Worm (Caenorhabditis elegans): ENCODE results near the gene F40B5.2.
"Not testable (repeated sequence)": the region's sequence is repeated elsewhere in the genome, so short reads cannot be mapped to it uniquely, and the experiment has no call there.

Gene F40B5.2

DNA sequence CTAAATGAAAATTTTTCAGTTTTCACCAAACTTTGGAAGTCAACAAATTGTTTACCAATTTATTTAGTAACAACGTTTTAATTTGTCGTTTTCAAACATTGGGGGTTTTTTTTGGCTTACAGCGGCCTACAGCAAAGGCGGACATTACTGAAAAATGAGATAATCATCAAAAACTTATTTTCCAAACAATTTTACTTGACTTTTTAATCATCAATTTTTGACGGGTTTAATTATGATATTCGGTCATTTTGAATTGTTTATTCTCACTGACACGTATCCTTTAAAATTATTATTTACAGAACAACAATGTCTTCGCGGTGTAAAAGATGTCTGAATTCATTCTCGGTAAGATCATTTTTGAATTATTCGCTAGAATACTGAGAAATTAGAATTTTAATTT lies at the start of gene F40B5.2:
F40B5.2 (plus strand) TSS at position 301 of the 400 bp plus-strand sequence.
- TF ChIP-seq dao-5 (tag; optimal IDR thresholded peaks at IDR 0.05) (no peak), him-1 (tag; optimal IDR thresholded peaks at IDR 0.05) (no peak), W03F9.2 (tag; optimal IDR thresholded peaks at IDR 0.05) (no peak)

- TF ChIP-seq dao-5 (tag; optimal IDR thresholded peaks at IDR 0.05): no peak
- no peak for TF ChIP-seq him-1 (tag; optimal IDR thresholded peaks at IDR 0.05)
- no peak for TF ChIP-seq W03F9.2 (tag; optimal IDR thresholded peaks at IDR 0.05)
Observed at ce11 chrX:8318950-8319349, 48.7 kb upstream of the F40B5.2 start, which contains the start of gene srh-11. Gene srh-11, minus strand, starts transcription at chrX:8319050.

- TF ChIP-seq W03F9.2 (tag; optimal IDR thresholded peaks at IDR 0.05): no peak
- no peak for TF ChIP-seq dao-5 (tag; optimal IDR thresholded peaks at IDR 0.05)
- TF ChIP-seq him-1 (tag; optimal IDR thresholded peaks at IDR 0.05): no peak
Observed at ce11 chrX:8320889-8321288, 46.8 kb upstream of the F40B5.2 start, which contains the start of gene pqn-57. Gene pqn-57, minus strand, starts transcription at chrX:8320989.

ce11 chrX:8321811-8322210 lies 45.8 kb upstream of the F40B5.2 start, which contains the start of gene abu-9:
Gene abu-9, plus strand, starts transcription at chrX:8322111.
- TF ChIP-seq him-1, W03F9.2, dao-5 (tag; optimal IDR thresholded peaks at IDR 0.05): not testable (repeated sequence)

- TF ChIP-seq W03F9.2 (tag; optimal IDR thresholded peaks at IDR 0.05) (no peak), dao-5 (tag; optimal IDR thresholded peaks at IDR 0.05) (no peak), him-1 (tag; optimal IDR thresholded peaks at IDR 0.05) (no peak)
Observed at ce11 chrX:8323371-8323770, 44.3 kb upstream of the F40B5.2 start, which contains the start of gene R09F10.1. Gene R09F10.1, plus strand, starts transcription at chrX:8323592.

- TF ChIP-seq him-1 (tag; optimal IDR thresholded peaks at IDR 0.05) (no peak), W03F9.2 (tag; optimal IDR thresholded peaks at IDR 0.05) (no peak), dao-5 (tag; optimal IDR thresholded peaks at IDR 0.05) (no peak)
Observed at ce11 chrX:8326394-8326793, 41.3 kb upstream of the F40B5.2 start, which contains the start of gene R09F10.8. Gene R09F10.8, minus strand, starts transcription at chrX:8326451.

- TF ChIP-seq dao-5 (tag; optimal IDR thresholded peaks at IDR 0.05) (no peak), him-1 (tag; optimal IDR thresholded peaks at IDR 0.05) (no peak), W03F9.2 (tag; optimal IDR thresholded peaks at IDR 0.05) (no peak)
Observed at ce11 chrX:8327800-8328199, 39.9 kb upstream of the F40B5.2 start, which contains the start of gene F55E10.4. Gene F55E10.4, minus strand, starts transcription at chrX:8327900.

- TF ChIP-seq dao-5 (tag; optimal IDR thresholded peaks at IDR 0.05) (no peak), W03F9.2 (tag; optimal IDR thresholded peaks at IDR 0.05) (no peak), him-1 (tag; optimal IDR thresholded peaks at IDR 0.05) (no peak)
Observed at ce11 chrX:8340393-8340792, 27.3 kb upstream of the F40B5.2 start, which contains the start of gene F55E10.2. Gene F55E10.2, plus strand, starts transcription at chrX:8340693.

DNA sequence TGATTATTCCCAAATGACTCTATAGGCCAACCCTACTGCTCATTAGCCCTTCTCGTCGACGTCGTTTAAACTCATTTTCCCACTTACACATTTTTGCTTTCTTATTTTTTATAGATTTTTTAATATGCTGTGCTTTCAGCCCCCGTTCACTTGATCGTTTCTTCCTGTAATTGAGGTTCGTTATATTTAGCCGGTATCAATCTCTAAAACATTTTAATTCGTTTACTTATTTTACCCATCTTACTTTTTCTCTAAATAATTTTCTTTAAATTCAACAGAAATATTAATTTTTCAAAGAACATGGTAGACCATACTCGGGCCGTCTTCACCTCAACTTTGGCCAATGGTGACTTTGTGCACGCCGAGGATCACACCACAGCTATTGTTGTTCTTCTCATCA lies 26.0 kb upstream of the F40B5.2 start, which contains the start of gene F55E10.1:
F55E10.1 (plus strand) TSS at position 301 of the 400 bp plus-strand sequence.
- TF ChIP-seq him-1 (tag; optimal IDR thresholded peaks at IDR 0.05) (no peak), W03F9.2 (tag; optimal IDR thresholded peaks at IDR 0.05) (no peak), dao-5 (tag; optimal IDR thresholded peaks at IDR 0.05) (no peak)

ce11 chrX:8346248-8346647 lies 21.4 kb upstream of the F40B5.2 start, which contains the start of gene drd-5:
Gene drd-5, minus strand, starts transcription at chrX:8346348.
- TF ChIP-seq dao-5 (tag; optimal IDR thresholded peaks at IDR 0.05) (no peak), W03F9.2 (tag; optimal IDR thresholded peaks at IDR 0.05) (no peak), him-1 (tag; optimal IDR thresholded peaks at IDR 0.05) (no peak)

ce11 chrX:8350984-8351383 lies 16.7 kb upstream of the F40B5.2 start, which contains the start of gene npr-28:
Gene npr-28, minus strand, starts transcription at chrX:8351084.
- no peak for TF ChIP-seq dao-5 (tag; optimal IDR thresholded peaks at IDR 0.05)
- TF ChIP-seq W03F9.2 (tag; optimal IDR thresholded peaks at IDR 0.05): no peak
- no peak for TF ChIP-seq him-1 (tag; optimal IDR thresholded peaks at IDR 0.05)

- TF ChIP-seq him-1 (tag; optimal IDR thresholded peaks at IDR 0.05) (no peak), W03F9.2 (tag; optimal IDR thresholded peaks at IDR 0.05) (no peak), dao-5 (tag; optimal IDR thresholded peaks at IDR 0.05) (no peak)
Observed at ce11 chrX:8354284-8354784, 13.3 kb upstream of the F40B5.2 start.

DNA sequence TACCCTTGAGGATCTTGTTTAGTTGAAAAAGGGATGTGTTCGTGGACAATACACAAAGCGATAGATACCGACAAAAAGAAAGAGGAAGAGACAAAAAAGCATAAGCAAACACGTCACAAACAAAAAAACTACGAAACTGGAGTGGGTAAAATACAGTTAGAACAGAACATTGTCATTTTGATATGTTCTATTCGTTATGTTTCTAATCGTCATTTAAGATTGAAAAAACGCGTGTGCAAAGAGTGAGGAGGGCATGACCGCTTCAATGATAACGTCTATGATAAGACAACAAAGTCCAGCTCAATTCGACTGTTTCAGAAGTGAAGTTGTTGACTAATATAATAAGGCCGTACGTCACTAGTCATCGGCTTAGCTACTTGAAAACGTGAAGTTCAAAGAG lies 12.3 kb upstream of the F40B5.2 start:
- TF ChIP-seq W03F9.2 (tag; optimal IDR thresholded peaks at IDR 0.05): no peak
- TF ChIP-seq dao-5 (tag; optimal IDR thresholded peaks at IDR 0.05): no peak
- TF ChIP-seq him-1 (tag; optimal IDR thresholded peaks at IDR 0.05): no peak

- TF ChIP-seq dao-5 (tag; optimal IDR thresholded peaks at IDR 0.05) (no peak), him-1 (tag; optimal IDR thresholded peaks at IDR 0.05) (no peak), W03F9.2 (tag; optimal IDR thresholded peaks at IDR 0.05) (no peak)
Observed at ce11 chrX:8356305-8356704, 11.3 kb upstream of the F40B5.2 start.
